Fruit fly (Drosophila melanogaster) whole organism, embryonic: ENCODE measurements around the gene CG11893.

ENCODE experiments used
- B-H1 ChIP-seq: fragments of 200-800 bp; sonication (Bioruptor generic); IDR thresholded peaks from 3 replicates; pipeline ENCODE4 v1.3.6; 2022; ENCODE audit warnings: missing biosample characterization, missing genetic modification characterization
- CG10321 ChIP-seq: fragments of 200-800 bp; sonication (Bioruptor generic); IDR thresholded peaks from 2 replicates; pipeline ENCODE4 v1.3.6; 2022; ENCODE audit warnings: missing biosample characterization, missing genetic modification characterization
- CG11093 ChIP-seq: fragments of 200-800 bp; sonication (Bioruptor generic); IDR thresholded peaks from 3 replicates; pipeline ENCODE4 v1.3.6; 2022; ENCODE audit warnings: missing biosample characterization, missing genetic modification characterization
- CG12391 ChIP-seq: fragments of 200-800 bp; sonication (Bioruptor generic); optimal IDR thresholded peaks from 3 replicates; lab custom pipeline; 2018; ENCODE audit warnings: missing biosample characterization, mild to moderate bottlenecking, missing genetic modification characterization, moderate library complexity
- CG12942 ChIP-seq: fragments of 200-800 bp; sonication (Bioruptor generic); optimal IDR thresholded peaks from 3 replicates; lab custom pipeline; 2016; ENCODE audit warnings: missing biosample characterization, missing genetic modification characterization
- CG13624 ChIP-seq: fragments of 200-800 bp; sonication (Bioruptor generic); optimal IDR thresholded peaks from 2 replicates; lab custom pipeline; 2016; ENCODE audit warnings: missing biosample characterization, missing genetic modification characterization
- CG15011 ChIP-seq: fragments of 200-800 bp; sonication (Bioruptor generic); optimal IDR thresholded peaks from 3 replicates; lab custom pipeline; 2018; ENCODE audit warnings: missing biosample characterization, mild to moderate bottlenecking, missing genetic modification characterization
- CG15073 ChIP-seq: fragments of 200-800 bp; sonication (Bioruptor generic); optimal IDR thresholded peaks from 2 replicates; lab custom pipeline; 2016; ENCODE audit warnings: missing biosample characterization, missing genetic modification characterization
- CG15601 ChIP-seq: fragments of 200-800 bp; sonication (Bioruptor generic); optimal IDR thresholded peaks from 3 replicates; lab custom pipeline; 2019; ENCODE audit warnings: missing biosample characterization, mild to moderate bottlenecking, missing genetic modification characterization, moderate library complexity
- CG1603 ChIP-seq: fragments of 200-800 bp; sonication (Bioruptor generic); optimal IDR thresholded peaks from 2 replicates; lab custom pipeline; 2019; ENCODE audit warnings: missing biosample characterization, mild to moderate bottlenecking, missing genetic modification characterization, moderate library complexity
- CG2678 ChIP-seq: fragments of 200-800 bp; sonication (Bioruptor generic); optimal IDR thresholded peaks from 3 replicates; lab custom pipeline; 2019; ENCODE audit warnings: missing biosample characterization, mild to moderate bottlenecking, missing genetic modification characterization, moderate library complexity
- CG31224 ChIP-seq: fragments of 200-800 bp; sonication (Bioruptor generic); IDR thresholded peaks from 2 replicates; pipeline ENCODE4 v1.3.6; 2022; ENCODE audit warnings: missing biosample characterization, missing genetic modification characterization
- CG31441 ChIP-seq: fragments of 200-800 bp; sonication (Bioruptor generic); IDR thresholded peaks from 2 replicates; pipeline ENCODE4 v1.3.6; 2022; ENCODE audit warnings: missing biosample characterization, missing genetic modification characterization
- CG3838 ChIP-seq: fragments of 200-800 bp; sonication (Bioruptor generic); optimal IDR thresholded peaks from 3 replicates; lab custom pipeline; 2016; ENCODE audit warnings: missing biosample characterization, missing genetic modification characterization
- CG6689 ChIP-seq: fragments of 200-800 bp; sonication (Bioruptor generic); IDR thresholded peaks from 2 replicates; pipeline ENCODE4 v1.3.6; 2022; ENCODE audit warnings: missing biosample characterization, missing genetic modification characterization
- CG7786 ChIP-seq: fragments of 200-800 bp; sonication (Bioruptor generic); optimal IDR thresholded peaks from 2 replicates; lab custom pipeline; 2016; ENCODE audit warnings: missing biosample characterization, missing genetic modification characterization
- CG8281 ChIP-seq: fragments of 200-800 bp; sonication (Bioruptor generic); optimal IDR thresholded peaks from 2 replicates; lab custom pipeline; 2018; ENCODE audit warnings: missing biosample characterization, mild to moderate bottlenecking, missing genetic modification characterization, moderate library complexity
- CG9437 ChIP-seq: fragments of 200-800 bp; sonication (Bioruptor generic); optimal IDR thresholded peaks from 2 replicates; lab custom pipeline; 2018; ENCODE audit warnings: missing biosample characterization, mild to moderate bottlenecking, missing genetic modification characterization
- CG9797 ChIP-seq: fragments of 200-800 bp; sonication (Bioruptor generic); optimal IDR thresholded peaks from 3 replicates; lab custom pipeline; 2018; ENCODE audit warnings: missing biosample characterization, mild to moderate bottlenecking, missing genetic modification characterization
- CG9932 ChIP-seq: fragments of 200-800 bp; sonication (Bioruptor generic); IDR thresholded peaks from 2 replicates; pipeline ENCODE4 v1.3.6; 2022; ENCODE audit warnings: missing biosample characterization, missing genetic modification characterization
- Dip2 ChIP-seq: fragments of 200-800 bp; sonication (Bioruptor generic); IDR thresholded peaks from 2 replicates; pipeline ENCODE4 v1.3.6; 2022; ENCODE audit warnings: missing biosample characterization, missing genetic modification characterization
- Doc2 ChIP-seq: fragments of 200-800 bp; sonication (Bioruptor generic); IDR thresholded peaks from 2 replicates; pipeline ENCODE4 v1.3.6; 2022; ENCODE audit warnings: missing biosample characterization, missing genetic modification characterization
- Eip74EF ChIP-seq, 2 experiments: fragments of 200-800 bp in 1 of 2; fragments of >200 bp in 1 of 2; sonication (Bioruptor generic) in 1 of 2; optimal IDR thresholded peaks; 2 replicates each; lab custom pipeline; 2017 to 2019; ENCODE audit warnings: missing biosample characterization in 2 of 2, missing genetic modification characterization in 2 of 2, mild to moderate bottlenecking in 1 of 2, moderate library complexity in 1 of 2
- Hr39 ChIP-seq: fragments of >200 bp; optimal IDR thresholded peaks from 2 replicates; lab custom pipeline; 2017
- Hsf ChIP-seq: fragments of 200-800 bp; sonication (Bioruptor generic); optimal IDR thresholded peaks from 3 replicates; lab custom pipeline; 2016; ENCODE audit warnings: missing biosample characterization, missing genetic modification characterization
- Jarid2 ChIP-seq: fragments of 200-800 bp; sonication (Bioruptor generic); optimal IDR thresholded peaks from 3 replicates; lab custom pipeline; 2017; ENCODE audit warnings: mild to moderate bottlenecking, missing biosample characterization, missing genetic modification reagents, missing genetic modification characterization
- MESR4 ChIP-seq: fragments of 200-800 bp; sonication (Bioruptor generic); optimal IDR thresholded peaks from 2 replicates; lab custom pipeline; 2018; ENCODE audit warnings: missing biosample characterization, mild to moderate bottlenecking, missing genetic modification characterization, moderate library complexity
- Mad ChIP-seq: fragments of 200-800 bp; sonication (Bioruptor generic); optimal IDR thresholded peaks from 2 replicates; lab custom pipeline; 2016; ENCODE audit warnings: missing biosample characterization, missing genetic modification characterization
- Myb ChIP-seq: fragments of 200-800 bp; sonication (Bioruptor generic); optimal IDR thresholded peaks from 2 replicates; lab custom pipeline; 2016; ENCODE audit warnings: missing biosample characterization, missing genetic modification characterization
- Opbp ChIP-seq: fragments of 200-800 bp; sonication (Bioruptor generic); IDR thresholded peaks from 3 replicates; pipeline ENCODE4 v1.3.6; 2022; ENCODE audit warnings: missing biosample characterization, missing genetic modification characterization; ENCODE audit not compliant: partially characterized antibody
- Sry-β ChIP-seq: fragments of 200-800 bp; sonication (Bioruptor generic); optimal IDR thresholded peaks from 2 replicates; lab custom pipeline; 2018; ENCODE audit warnings: missing biosample characterization, mild to moderate bottlenecking, missing genetic modification characterization, moderate library complexity
- ab ChIP-seq: fragments of 200-800 bp; sonication (Bioruptor generic); optimal IDR thresholded peaks from 2 replicates; lab custom pipeline; 2016; ENCODE audit warnings: missing biosample characterization, missing genetic modification characterization
- cad ChIP-seq: fragments of >200 bp; optimal IDR thresholded peaks from 2 replicates; lab custom pipeline; 2017; ENCODE audit warnings: missing biosample characterization, missing genetic modification characterization
- cg ChIP-seq: fragments of 200-800 bp; sonication (Bioruptor generic); optimal IDR thresholded peaks from 3 replicates; lab custom pipeline; 2019; ENCODE audit warnings: missing biosample characterization, mild to moderate bottlenecking, missing genetic modification characterization, moderate library complexity
- chn ChIP-seq: fragments of 200-800 bp; sonication (Bioruptor generic); optimal IDR thresholded peaks from 2 replicates; lab custom pipeline; 2016; ENCODE audit warnings: missing biosample characterization, missing genetic modification characterization
- crol ChIP-seq: fragments of 200-800 bp; sonication (Bioruptor generic); IDR thresholded peaks from 2 replicates; pipeline ENCODE4 v1.3.6; 2022; ENCODE audit warnings: missing biosample characterization, missing genetic modification characterization
- dimm ChIP-seq: fragments of 200-800 bp; sonication (Bioruptor generic); IDR thresholded peaks from 2 replicates; pipeline ENCODE4 v1.3.6; 2022; ENCODE audit warnings: missing biosample characterization, missing genetic modification characterization
- inv ChIP-seq: fragments of 200-800 bp; sonication (Bioruptor generic); IDR thresholded peaks from 2 replicates; pipeline ENCODE4 v1.3.6; 2022; ENCODE audit warnings: missing biosample characterization, missing genetic modification characterization; ENCODE audit not compliant: partially characterized antibody
- kay ChIP-seq: fragments of 200-800 bp; sonication (Bioruptor generic); optimal IDR thresholded peaks from 2 replicates; lab custom pipeline; 2016; ENCODE audit warnings: missing biosample characterization, missing genetic modification characterization
- lmd ChIP-seq: fragments of 200-800 bp; sonication (Bioruptor generic); IDR thresholded peaks from 2 replicates; pipeline ENCODE4 v1.3.6; 2022; ENCODE audit warnings: missing biosample characterization, missing genetic modification characterization
- nerfin-2 ChIP-seq: fragments of 200-800 bp; sonication (Bioruptor generic); IDR thresholded peaks from 2 replicates; pipeline ENCODE4 v1.3.6; 2022; ENCODE audit warnings: missing biosample characterization, missing genetic modification characterization; ENCODE audit not compliant: partially characterized antibody
- peb ChIP-seq: fragments of 200-800 bp; sonication (Bioruptor generic); IDR thresholded peaks from 2 replicates; pipeline ENCODE4 v1.3.6; 2022; ENCODE audit warnings: missing biosample characterization, missing genetic modification characterization
- pfk ChIP-seq: fragments of 200-800 bp; sonication (Bioruptor generic); optimal IDR thresholded peaks from 2 replicates; lab custom pipeline; 2018; ENCODE audit warnings: missing biosample characterization, mild to moderate bottlenecking, missing genetic modification characterization, moderate library complexity
- sc ChIP-seq, 3 experiments: fragments of >200 bp in 2 of 3; fragments of 200-800 bp in 1 of 3; sonication (Bioruptor generic) in 1 of 3; optimal IDR thresholded peaks; 2 replicates in 2 of 3; 3 replicates in 1 of 3; lab custom pipeline; 2017; ENCODE audit warnings: mild to moderate bottlenecking in 1 of 3, missing biosample characterization in 1 of 3, missing genetic modification characterization in 1 of 3, missing genetic modification reagents in 1 of 3
- schlank ChIP-seq: fragments of 200-800 bp; sonication (Bioruptor generic); optimal IDR thresholded peaks from 2 replicates; lab custom pipeline; 2018; ENCODE audit warnings: missing biosample characterization, mild to moderate bottlenecking, missing genetic modification characterization
- sens-2 ChIP-seq: fragments of 200-800 bp; sonication (Bioruptor generic); IDR thresholded peaks from 2 replicates; pipeline ENCODE4 v1.3.6; 2022; ENCODE audit warnings: missing biosample characterization, missing genetic modification characterization
- sna ChIP-seq: fragments of 200-800 bp; sonication (Bioruptor generic); IDR thresholded peaks from 2 replicates; pipeline ENCODE4 v1.3.6; 2022; ENCODE audit warnings: missing biosample characterization, missing genetic modification characterization; ENCODE audit not compliant: partially characterized antibody
- tup ChIP-seq: fragments of 200-800 bp; sonication (Bioruptor generic); optimal IDR thresholded peaks from 2 replicates; lab custom pipeline; 2016; ENCODE audit warnings: missing biosample characterization, mild to moderate bottlenecking, missing genetic modification characterization, moderate library complexity

CG11893 gene

DNA sequence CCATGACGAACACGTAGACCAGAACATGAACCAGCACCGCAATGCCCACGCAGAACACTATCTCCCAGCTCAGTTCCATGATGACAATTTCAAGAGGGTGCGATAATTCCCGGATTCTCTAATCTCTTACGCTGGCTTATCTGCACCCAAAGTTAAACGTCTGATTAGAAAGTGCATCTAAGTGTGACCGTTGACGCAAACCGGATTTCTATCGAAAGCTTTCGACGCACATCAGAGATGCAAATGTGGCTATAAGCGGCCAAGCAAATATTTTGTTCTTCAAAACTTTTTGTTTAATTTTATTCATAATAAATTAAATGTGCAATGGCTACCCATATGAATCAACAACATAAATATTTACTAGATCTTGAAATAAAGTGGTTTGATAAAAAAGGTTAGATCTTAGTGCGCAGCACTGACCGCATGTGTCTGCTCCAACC lies 27.3 kb upstream of the CG11893 start, which contains the start of the genes Kdsr and CG11858 (continued):
- TF ChIP-seq CG12391 (tag; lab: Kevin White, UChicago): peak; percentile 79
- no peak for TF ChIP-seq Dip2 (GFP tag; lab: Robert Waterston, UW)
- TF ChIP-seq CG7786 (GFP tag; lab: Kevin White, UChicago): peak; percentile 52
- TF ChIP-seq CG10321 (GFP tag; lab: Robert Waterston, UW): no peak
- peak; percentile 61 for TF ChIP-seq CG13624 (GFP tag; lab: Kevin White, UChicago)
- no peak for TF ChIP-seq pfk (GFP tag; lab: Kevin White, UChicago)
- TF ChIP-seq Sry-β (GFP tag; lab: Kevin White, UChicago): peak; percentile 99
- TF ChIP-seq Hsf (GFP tag; lab: Kevin White, UChicago): peak; percentile 70
- TF ChIP-seq CG3838 (GFP tag; lab: Kevin White, UChicago): peak; percentile 42
- TF ChIP-seq crol (GFP tag; lab: Robert Waterston, UW): no peak
- peak; percentile 51 for TF ChIP-seq Myb (GFP tag; lab: Kevin White, UChicago)
- no peak for TF ChIP-seq Jarid2 (GFP tag; lab: Kevin White, UChicago)
- no peak for TF ChIP-seq dimm (GFP tag; lab: Robert Waterston, UW)
- no peak for TF ChIP-seq sens-2 (GFP tag; lab: Robert Waterston, UW)
- peak; percentile 47; the same call in 1 of the 2 replicates for TF ChIP-seq peb (GFP tag; lab: Robert Waterston, UW)
- TF ChIP-seq CG2678 (tag; lab: Kevin White, UChicago): no peak
- peak; percentile 43 for TF ChIP-seq MESR4
- no peak for TF ChIP-seq Eip74EF (GFP tag; optimal IDR thresholded peaks at IDR 0.05; lab: Kevin White, UChicago)
- TF ChIP-seq CG12942 (GFP tag; lab: Kevin White, UChicago): peak; percentile 49
- TF ChIP-seq cg (GFP tag; lab: Kevin White, UChicago): no peak
- peak; percentile 43; the same call in 2 of the 3 replicates for TF ChIP-seq B-H1 (GFP tag; lab: Robert Waterston, UW)
- TF ChIP-seq cad (GFP tag; lab: Kevin White, UChicago): no peak
- no peak for TF ChIP-seq nerfin-2 (GFP tag; lab: Robert Waterston, UW)
- peak; percentile 64 for TF ChIP-seq lmd (GFP tag; lab: Robert Waterston, UW)
- TF ChIP-seq CG11093 (GFP tag; lab: Robert Waterston, UW): peak; percentile 53; the same call in 1 of the 3 replicates
- TF ChIP-seq CG6689 (GFP tag; lab: Robert Waterston, UW): peak; percentile 63
- peak; percentile 57 for TF ChIP-seq CG1603
- TF ChIP-seq, all 482 proteins: peak for 281

- TF ChIP-seq ab (no peak), CG9797 (GFP tag; lab: Kevin White, UChicago) (peak; percentile 94), CG15011 (GFP tag; lab: Kevin White, UChicago) (no peak), inv (GFP tag; lab: Robert Waterston, UW) (peak; percentile 94), Hr39 (no peak), CG31224 (GFP tag; lab: Robert Waterston, UW) (no peak), CG31441 (GFP tag; lab: Robert Waterston, UW) (no peak), CG8281 (tag; lab: Kevin White, UChicago) (no peak), sc (optimal IDR thresholded peaks at IDR 0.05; lab: Kevin White, UChicago) (no peak), sc (GFP tag; optimal IDR thresholded peaks at IDR 0.05; lab: Kevin White, UChicago) (no peak), CG9437 (GFP tag; lab: Kevin White, UChicago) (no peak), CG15073 (GFP tag; lab: Kevin White, UChicago) (no peak), kay (GFP tag; lab: Kevin White, UChicago) (peak; percentile 68), schlank (tag; lab: Kevin White, UChicago) (no peak), CG9932 (GFP tag; lab: Robert Waterston, UW) (peak; percentile 49; the same call in 1 of the 2 replicates), CG10321 (GFP tag; lab: Robert Waterston, UW) (no peak), CG15601 (no peak), Opbp (GFP tag; lab: Robert Waterston, UW) (peak; percentile 97), Mad (GFP tag; lab: Kevin White, UChicago) (no peak), sna (GFP tag; lab: Robert Waterston, UW) (peak; percentile 93), Doc2 (no peak), Myb (GFP tag; lab: Kevin White, UChicago) (peak; percentile 60), tup (no peak), chn (GFP tag; lab: Kevin White, UChicago) (no peak)
Measured at dm6 chr3R:25265589-25266201, 24.0 kb upstream of the CG11893 start, which contains the start of the genes GlnRS and RIOK2. TSS of gene GlnRS (minus strand) at chr3R:25265721. TSS of gene RIOK2 (plus strand) at chr3R:25265844.
